Worm (Caenorhabditis elegans) whole organism, L1 larva: ENCODE results near the gene nas-29.

Experiments
- ama-1 ChIP-seq: fragments of 150-350 bp; optimal IDR thresholded peaks from 2 replicates; lab custom pipeline; 2014
- efl-1 ChIP-seq, 4 experiments: fragments of 150-350 bp; optimal IDR thresholded peaks in 3 of 4; peaks in 1 of 4; 1 replicate in 1 of 4; 2 replicates in 3 of 4; lab custom pipeline; 2014; ENCODE audit warnings: missing biosample characterization in 2 of 4, missing genetic modification characterization in 2 of 4, missing genetic modification reagents in 2 of 4
- ets-5 ChIP-seq: fragments of 200-800 bp; sonication (Bioruptor generic); IDR thresholded peaks from 2 replicates; pipeline ENCODE4 v1.3.6; 2022; ENCODE audit warnings: missing genetic modification characterization, missing compliant biosample characterization
- fkh-10 ChIP-seq: sonication (generic microtip); optimal IDR thresholded peaks from 2 replicates; lab custom pipeline; 2017; ENCODE audit warnings: missing biosample characterization, missing genetic modification reagents, missing genetic modification characterization
- lin-13 ChIP-seq: fragments of 150-350 bp; optimal IDR thresholded peaks from 2 replicates; lab custom pipeline; 2014; ENCODE audit warnings: missing biosample characterization, missing genetic modification reagents, missing genetic modification characterization
- lin-39 ChIP-seq: fragments of 150-350 bp; optimal IDR thresholded peaks from 2 replicates; lab custom pipeline; 2014; ENCODE audit warnings: missing biosample characterization, missing genetic modification reagents, missing genetic modification characterization
- lir-3 ChIP-seq: sonication (generic microtip); optimal IDR thresholded peaks from 2 replicates; lab custom pipeline; 2016; ENCODE audit warnings: mild to moderate bottlenecking, missing genetic modification characterization, moderate library complexity, missing compliant biosample characterization; ENCODE audit not compliant: poor library complexity
- nhr-237 ChIP-seq: fragments of 150-350 bp; optimal IDR thresholded peaks from 2 replicates; lab custom pipeline; 2014; ENCODE audit warnings: missing biosample characterization, missing genetic modification characterization
- unc-86 ChIP-seq: sonication (generic microtip); optimal IDR thresholded peaks from 2 replicates; lab custom pipeline; 2016; ENCODE audit warnings: missing genetic modification characterization, missing compliant biosample characterization

- TF ChIP-seq lir-3, result no peak
- no peak for TF ChIP-seq nhr-237 (tag; lab: Kevin White, UChicago)
- TF ChIP-seq ama-1 (lab: Kevin White, UChicago), result no peak
- TF ChIP-seq efl-1 (optimal IDR thresholded peaks at IDR 0.05; lab: Kevin White, UChicago), result no peak
- no peak for TF ChIP-seq efl-1 (GFP tag; optimal IDR thresholded peaks at IDR 0.05 in 1 of 2; lab: Kevin White, UChicago)
- no peak for TF ChIP-seq ets-5 (GFP tag; lab: Robert Waterston, UW)
- TF ChIP-seq fkh-10 (GFP tag; lab: Kevin White, UChicago), result no peak
- TF ChIP-seq lin-13 (GFP tag; lab: Kevin White, UChicago), result no peak
- no peak for TF ChIP-seq unc-86 (tag; lab: Kevin White, UChicago)
- no peak for TF ChIP-seq lin-39 (tag; lab: Kevin White, UChicago)
Measured at ce11 chrII:5142619-5143018, 783 bp upstream of the nas-29 start, which contains the start of gene F58A6.1.
